Worm (Caenorhabditis elegans): ENCODE data around the gene ZK84.1.

Gene ZK84.1

ce11 chrII:6067066-6067465 lies 46.6 kb downstream of the ZK84.1 start, which contains the start of gene H12I13.1:
TSS of gene H12I13.1 (minus strand) at chrII:6067166.
- TF ChIP-seq nhr-2 (tag; optimal IDR thresholded peaks at IDR 0.05): no peak
- TF ChIP-seq ces-1 (GFP tag; optimal IDR thresholded peaks at IDR 0.05): no peak
- TF ChIP-seq lin-13 (tag; optimal IDR thresholded peaks at IDR 0.05): no peak
- TF ChIP-seq blmp-1 (tag; optimal IDR thresholded peaks at IDR 0.05): no peak
- TF ChIP-seq mab-5 (tag; optimal IDR thresholded peaks at IDR 0.05): no peak
- TF ChIP-seq mls-2 (tag; optimal IDR thresholded peaks at IDR 0.05): no peak
- no peak for TF ChIP-seq M03D4.4 (tag; optimal IDR thresholded peaks at IDR 0.05)
- TF ChIP-seq nhr-28 (tag; optimal IDR thresholded peaks at IDR 0.05): no peak
- TF ChIP-seq unc-120 (tag; optimal IDR thresholded peaks at IDR 0.05; ENCODE audit: poor library complexity, severe bottlenecking): no peak
- no peak for TF ChIP-seq mep-1 (tag; optimal IDR thresholded peaks at IDR 0.05)
- TF ChIP-seq flh-1 (GFP tag; optimal IDR thresholded peaks at IDR 0.05): no peak
- TF ChIP-seq ztf-11 (tag; optimal IDR thresholded peaks at IDR 0.05): no peak
- TF ChIP-seq sptf-1 (tag; optimal IDR thresholded peaks at IDR 0.05): no peak
- TF ChIP-seq ceh-39 (tag; optimal IDR thresholded peaks at IDR 0.05): no peak
- TF ChIP-seq elt-1 (tag; optimal IDR thresholded peaks at IDR 0.05; ENCODE audit: borderline replicate concordance, insufficient read depth): no peak
- no peak for TF ChIP-seq elt-3 (tag; optimal IDR thresholded peaks at IDR 0.05)
- TF ChIP-seq zip-8 (tag; optimal IDR thresholded peaks at IDR 0.05): no peak
- TF ChIP-seq nhr-237 (tag; optimal IDR thresholded peaks at IDR 0.05): no peak
- TF ChIP-seq pha-4 (tag; optimal IDR thresholded peaks at IDR 0.05): no peak
- TF ChIP-seq lin-32 (GFP tag; optimal IDR thresholded peaks at IDR 0.05): no peak
